Fruit fly (Drosophila melanogaster) whole organism, embryonic: ENCODE results near the gene CG33288.

Source experiments
- Atf6 ChIP-seq: fragments of 200-800 bp; sonication (Bioruptor generic); IDR thresholded peaks from 2 replicates; pipeline ENCODE4 v1.3.6; 2022; ENCODE audit warnings: missing biosample characterization, missing genetic modification characterization
- CG11085 ChIP-seq: fragments of 200-800 bp; sonication (Bioruptor generic); IDR thresholded peaks from 2 replicates; pipeline ENCODE4 v1.3.6; 2022; ENCODE audit warnings: missing biosample characterization, missing genetic modification characterization
- CG12659 ChIP-seq: fragments of 200-800 bp; sonication (Bioruptor generic); optimal IDR thresholded peaks from 3 replicates; lab custom pipeline; 2017; ENCODE audit warnings: mild to moderate bottlenecking, missing biosample characterization, missing genetic modification reagents, missing genetic modification characterization
- CG14667 ChIP-seq: fragments of 200-800 bp; sonication (Bioruptor generic); IDR thresholded peaks from 2 replicates; pipeline ENCODE4 v1.3.6; 2022; ENCODE audit warnings: missing biosample characterization, missing genetic modification characterization
- CG14710 ChIP-seq: fragments of 200-800 bp; sonication (Bioruptor generic); optimal IDR thresholded peaks from 3 replicates; lab custom pipeline; 2019; ENCODE audit warnings: missing biosample characterization, mild to moderate bottlenecking, missing genetic modification characterization, moderate library complexity
- CG17361 ChIP-seq: fragments of 200-800 bp; sonication (Bioruptor generic); IDR thresholded peaks from 3 replicates; pipeline ENCODE4 v1.3.6; 2022; ENCODE audit warnings: missing biosample characterization, missing genetic modification characterization
- CG17612 ChIP-seq: fragments of 200-800 bp; sonication (Bioruptor generic); IDR thresholded peaks from 2 replicates; pipeline ENCODE4 v1.3.6; 2022; ENCODE audit warnings: missing biosample characterization, missing genetic modification characterization
- CG2116 ChIP-seq: fragments of 200-800 bp; sonication (Bioruptor generic); optimal IDR thresholded peaks from 3 replicates; lab custom pipeline; 2018; ENCODE audit warnings: missing biosample characterization, mild to moderate bottlenecking, missing genetic modification characterization
- CG30431 ChIP-seq: fragments of 200-800 bp; sonication (Bioruptor generic); optimal IDR thresholded peaks from 2 replicates; lab custom pipeline; 2017; ENCODE audit warnings: missing biosample characterization, missing genetic modification characterization
- CG31224 ChIP-seq: fragments of 200-800 bp; sonication (Bioruptor generic); IDR thresholded peaks from 2 replicates; pipeline ENCODE4 v1.3.6; 2022; ENCODE audit warnings: missing biosample characterization, missing genetic modification characterization
- CG4707 ChIP-seq: fragments of 200-800 bp; sonication (Bioruptor generic); optimal IDR thresholded peaks from 2 replicates; lab custom pipeline; 2018; ENCODE audit warnings: missing biosample characterization, mild to moderate bottlenecking, missing genetic modification characterization, moderate library complexity
- CG6683 ChIP-seq: fragments of 200-800 bp; sonication (Bioruptor generic); optimal IDR thresholded peaks from 2 replicates; lab custom pipeline; 2017; ENCODE audit warnings: missing biosample characterization, mild to moderate bottlenecking, missing genetic modification characterization, missing genetic modification reagents
- CG7928 ChIP-seq: fragments of 200-800 bp; sonication (Bioruptor generic); optimal IDR thresholded peaks from 2 replicates; lab custom pipeline; 2017; ENCODE audit warnings: missing biosample characterization, mild to moderate bottlenecking, missing genetic modification characterization
- CG7963 ChIP-seq: fragments of 200-800 bp; sonication (Bioruptor generic); IDR thresholded peaks from 3 replicates; pipeline ENCODE4 v1.3.6; 2022; ENCODE audit warnings: missing biosample characterization, missing genetic modification characterization; ENCODE audit not compliant: partially characterized antibody
- CG8944 ChIP-seq: fragments of 200-800 bp; sonication (Bioruptor generic); optimal IDR thresholded peaks from 3 replicates; lab custom pipeline; 2016; ENCODE audit warnings: missing biosample characterization, missing genetic modification characterization
- CTCF ChIP-seq: fragments of 200-800 bp; sonication (Bioruptor generic); optimal IDR thresholded peaks from 2 replicates; lab custom pipeline; 2017; ENCODE audit warnings: missing biosample characterization, mild to moderate bottlenecking, missing genetic modification characterization, moderate library complexity
- Chrac-16 ChIP-seq: fragments of 200-800 bp; sonication (Bioruptor generic); optimal IDR thresholded peaks from 3 replicates; lab custom pipeline; 2016; ENCODE audit warnings: missing biosample characterization, missing genetic modification characterization
- Doc2 ChIP-seq: fragments of 200-800 bp; sonication (Bioruptor generic); IDR thresholded peaks from 2 replicates; pipeline ENCODE4 v1.3.6; 2022; ENCODE audit warnings: missing biosample characterization, missing genetic modification characterization
- Doc3 ChIP-seq: fragments of 200-800 bp; sonication (Bioruptor generic); IDR thresholded peaks from 3 replicates; pipeline ENCODE4 v1.3.6; 2022; ENCODE audit warnings: missing biosample characterization, missing genetic modification characterization; ENCODE audit not compliant: partially characterized antibody
- Fer1 ChIP-seq: fragments of 200-800 bp; sonication (Bioruptor generic); optimal IDR thresholded peaks from 2 replicates; lab custom pipeline; 2017; ENCODE audit warnings: missing biosample characterization, mild to moderate bottlenecking, missing genetic modification characterization
- Gsc ChIP-seq: fragments of 200-800 bp; sonication (Bioruptor generic); IDR thresholded peaks from 2 replicates; pipeline ENCODE4 v1.3.6; 2022; ENCODE audit warnings: missing biosample characterization, missing genetic modification characterization
- H15 ChIP-seq: fragments of 200-800 bp; sonication (Bioruptor generic); IDR thresholded peaks from 3 replicates; pipeline ENCODE4 v1.3.6; 2022; ENCODE audit warnings: missing biosample characterization, missing genetic modification characterization
- HLH54F ChIP-seq: fragments of 200-800 bp; sonication (Bioruptor generic); optimal IDR thresholded peaks from 3 replicates; lab custom pipeline; 2016; ENCODE audit warnings: missing biosample characterization, missing genetic modification characterization
- Hmr ChIP-seq: fragments of 200-800 bp; sonication (Bioruptor generic); optimal IDR thresholded peaks from 3 replicates; lab custom pipeline; 2017; ENCODE audit warnings: mild to moderate bottlenecking, missing biosample characterization, missing genetic modification reagents, missing genetic modification characterization
- Lpt ChIP-seq: fragments of >200 bp; optimal IDR thresholded peaks from 2 replicates; lab custom pipeline; 2018; ENCODE audit warnings: missing biosample characterization, missing genetic modification characterization
- Rfx ChIP-seq: fragments of 200-800 bp; sonication (Bioruptor generic); IDR thresholded peaks from 2 replicates; pipeline ENCODE4 v1.3.6; 2022; ENCODE audit warnings: missing biosample characterization, missing genetic modification characterization
- Six4 ChIP-seq: fragments of 200-800 bp; sonication (Bioruptor generic); optimal IDR thresholded peaks from 2 replicates; lab custom pipeline; 2016; ENCODE audit warnings: missing biosample characterization, missing genetic modification characterization
- bbx ChIP-seq: fragments of 200-800 bp; sonication (Bioruptor generic); IDR thresholded peaks from 2 replicates; pipeline ENCODE4 v1.3.6; 2022; ENCODE audit warnings: missing biosample characterization, missing genetic modification characterization; ENCODE audit not compliant: partially characterized antibody
- crp ChIP-seq, 2 experiments: fragments of 200-800 bp; sonication (Bioruptor generic); optimal IDR thresholded peaks; 2 replicates in 1 of 2; 3 replicates in 1 of 2; lab custom pipeline; 2017; ENCODE audit warnings: missing biosample characterization in 2 of 2, missing genetic modification characterization in 2 of 2, mild to moderate bottlenecking in 1 of 2, moderate library complexity in 1 of 2
- ems ChIP-seq: fragments of 200-800 bp; sonication (Bioruptor generic); optimal IDR thresholded peaks from 3 replicates; lab custom pipeline; 2016; ENCODE audit warnings: missing biosample characterization, missing genetic modification characterization
- fd3F ChIP-seq: fragments of 200-800 bp; sonication (Bioruptor generic); optimal IDR thresholded peaks from 2 replicates; lab custom pipeline; 2018; ENCODE audit warnings: missing biosample characterization, mild to moderate bottlenecking, missing genetic modification characterization, moderate library complexity
- grn ChIP-seq: fragments of 200-800 bp; sonication (Bioruptor generic); optimal IDR thresholded peaks from 3 replicates; lab custom pipeline; 2017; ENCODE audit warnings: missing biosample characterization, missing genetic modification characterization
- hb ChIP-seq: fragments of 200-800 bp; sonication (Bioruptor generic); IDR thresholded peaks from 3 replicates; pipeline ENCODE4 v1.3.6; 2022; ENCODE audit warnings: missing biosample characterization, missing genetic modification characterization; ENCODE audit not compliant: partially characterized antibody
- hbn ChIP-seq: fragments of 200-800 bp; sonication (Bioruptor generic); IDR thresholded peaks from 2 replicates; pipeline ENCODE4 v1.3.6; 2022; ENCODE audit warnings: missing biosample characterization, missing genetic modification characterization; ENCODE audit not compliant: partially characterized antibody
- her ChIP-seq: fragments of 200-800 bp; sonication (Bioruptor generic); optimal IDR thresholded peaks from 2 replicates; lab custom pipeline; 2016; ENCODE audit warnings: missing biosample characterization, missing genetic modification characterization
- hth ChIP-seq: fragments of >200 bp; optimal IDR thresholded peaks from 2 replicates; lab custom pipeline; 2017; ENCODE audit warnings: inconsistent platforms
- insv ChIP-seq, 2 experiments: fragments of 200-800 bp; sonication (Bioruptor generic); optimal IDR thresholded peaks; 3 replicates each; lab custom pipeline; 2016 to 2018; ENCODE audit warnings: missing biosample characterization in 2 of 2, missing genetic modification characterization in 2 of 2
- kay ChIP-seq: fragments of 200-800 bp; sonication (Bioruptor generic); optimal IDR thresholded peaks from 2 replicates; lab custom pipeline; 2016; ENCODE audit warnings: missing biosample characterization, missing genetic modification characterization
- luna ChIP-seq: fragments of 200-800 bp; sonication (Bioruptor generic); optimal IDR thresholded peaks from 2 replicates; lab custom pipeline; 2016; ENCODE audit warnings: missing biosample characterization, missing genetic modification characterization
- nerfin-1 ChIP-seq: fragments of 200-800 bp; sonication (Bioruptor generic); optimal IDR thresholded peaks from 3 replicates; lab custom pipeline; 2019; ENCODE audit warnings: missing biosample characterization, mild to moderate bottlenecking, missing genetic modification characterization, moderate library complexity
- p53 ChIP-seq: fragments of 200-800 bp; sonication (Bioruptor generic); optimal IDR thresholded peaks from 2 replicates; lab custom pipeline; 2016; ENCODE audit warnings: missing biosample characterization, missing genetic modification characterization
- pnt ChIP-seq: fragments of 200-800 bp; sonication (Bioruptor generic); optimal IDR thresholded peaks from 3 replicates; lab custom pipeline; 2016; ENCODE audit warnings: missing biosample characterization, missing genetic modification characterization
- pros ChIP-seq: fragments of 200-800 bp; sonication (Bioruptor generic); optimal IDR thresholded peaks from 3 replicates; lab custom pipeline; 2019; ENCODE audit warnings: missing biosample characterization, mild to moderate bottlenecking, missing genetic modification characterization, moderate library complexity
- sens ChIP-seq: fragments of 200-800 bp; sonication (Bioruptor generic); peaks from one replicate; lab custom pipeline; 2016; ENCODE audit warnings: missing biosample characterization, missing genetic modification characterization
- sna ChIP-seq: fragments of 200-800 bp; sonication (Bioruptor generic); IDR thresholded peaks from 2 replicates; pipeline ENCODE4 v1.3.6; 2022; ENCODE audit warnings: missing biosample characterization, missing genetic modification characterization; ENCODE audit not compliant: partially characterized antibody
- ssp ChIP-seq: fragments of 200-800 bp; sonication (Bioruptor generic); IDR thresholded peaks from 2 replicates; pipeline ENCODE4 v1.3.6; 2022; ENCODE audit warnings: missing biosample characterization, missing genetic modification characterization
- tio ChIP-seq: fragments of 200-800 bp; sonication (Bioruptor generic); optimal IDR thresholded peaks from 2 replicates; lab custom pipeline; 2017; ENCODE audit warnings: missing biosample characterization, missing genetic modification characterization, inconsistent platforms
- tll ChIP-seq, 2 experiments: fragments of 200-800 bp in 1 of 2; fragments of >200 bp in 1 of 2; sonication (Bioruptor generic) in 1 of 2; optimal IDR thresholded peaks; 2 replicates each; lab custom pipeline; 2017 to 2019; ENCODE audit warnings: missing biosample characterization in 2 of 2, missing genetic modification characterization in 2 of 2, mild to moderate bottlenecking in 1 of 2, moderate library complexity in 1 of 2
- tup ChIP-seq: fragments of 200-800 bp; sonication (Bioruptor generic); optimal IDR thresholded peaks from 2 replicates; lab custom pipeline; 2016; ENCODE audit warnings: missing biosample characterization, mild to moderate bottlenecking, missing genetic modification characterization, moderate library complexity
- wor ChIP-seq: fragments of 200-800 bp; sonication (Bioruptor generic); IDR thresholded peaks from 2 replicates; pipeline ENCODE4 v1.3.6; 2022; ENCODE audit warnings: missing biosample characterization, missing genetic modification characterization
- zfh2 ChIP-seq: fragments of 200-800 bp; sonication (Bioruptor generic); optimal IDR thresholded peaks from 2 replicates; lab custom pipeline; 2016; ENCODE audit warnings: missing biosample characterization, missing genetic modification characterization

CG33288 gene

DNA sequence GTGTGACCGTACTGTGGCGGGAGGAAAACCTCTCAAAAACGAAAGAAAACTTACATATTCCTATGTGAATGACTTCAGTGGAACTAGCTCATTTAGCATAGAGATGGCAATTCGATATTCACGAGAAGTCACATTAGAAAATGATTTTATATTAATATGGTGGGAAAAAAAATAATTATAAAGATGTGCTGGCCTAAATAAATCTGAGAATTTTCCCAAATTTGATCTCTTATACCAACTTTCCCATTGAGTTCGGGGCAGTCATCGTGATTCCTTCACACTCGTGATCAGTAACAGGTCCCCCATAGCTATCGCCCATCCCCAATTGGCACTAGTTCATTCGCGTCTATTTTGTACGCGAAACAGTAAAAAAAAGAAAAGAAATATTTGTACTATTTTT, 5.5 kb downstream of the CG33288 start, which contains the start of the genes barc and Aef1 (continued):
- TF ChIP-seq CG30431 (peak; percentile 77), her (GFP tag; lab: Kevin White, UChicago) (peak; percentile 40), Chrac-16 (GFP tag; lab: Kevin White, UChicago) (peak; percentile 94), CG6683 (GFP tag; lab: Kevin White, UChicago) (peak; percentile 22), kay (GFP tag; lab: Kevin White, UChicago) (peak; percentile 78), crp (GFP tag; optimal IDR thresholded peaks at IDR 0.05; lab: Kevin White, UChicago) (peak in 1 of 2 experiments; percentile 39), CG7963 (peak; percentile 74), Fer1 (GFP tag; lab: Kevin White, UChicago) (peak; percentile 72), Rfx (GFP tag; lab: Robert Waterston, UW) (peak; percentile 93), Doc3 (peak; percentile 88), CTCF (GFP tag; lab: Kevin White, UChicago) (peak; percentile 0), CG14710 (tag; lab: Kevin White, UChicago) (peak; percentile 90), sens (peak; percentile 97), tup (GFP tag; lab: Kevin White, UChicago) (peak; percentile 62), grn (no peak), bbx (peak; percentile 46; the same call in 1 of the 2 replicates), zfh2 (GFP tag; lab: Kevin White, UChicago) (peak; percentile 89), CG17612 (GFP tag; lab: Robert Waterston, UW) (peak; percentile 65), CG7928 (peak; percentile 63), Six4 (peak; percentile 72), CG14667 (GFP tag; lab: Robert Waterston, UW) (peak; percentile 85), Hmr (peak; percentile 87), HLH54F (GFP tag; lab: Kevin White, UChicago) (peak; percentile 87), hth (no peak), sna (GFP tag; lab: Robert Waterston, UW) (peak; percentile 86), H15 (GFP tag; lab: Robert Waterston, UW) (peak; percentile 81; the same call in 2 of the 3 replicates), pnt (GFP tag; lab: Kevin White, UChicago) (peak; percentile 91), ems (GFP tag; lab: Kevin White, UChicago) (peak; percentile 77), CG17361 (peak; percentile 94; the same call in 2 of the 3 replicates), tio (GFP tag; lab: Kevin White, UChicago) (peak; percentile 81), Doc2 (GFP tag; lab: Robert Waterston, UW) (peak; percentile 45; the same call in 1 of the 2 replicates), nerfin-1 (peak; percentile 97), hb (GFP tag; lab: Robert Waterston, UW) (peak; percentile 88), luna (GFP tag; lab: Kevin White, UChicago) (peak; percentile 55), Atf6 (GFP tag; lab: Robert Waterston, UW) (peak; percentile 70), p53 (peak; percentile 78), insv (GFP tag; optimal IDR thresholded peaks at IDR 0.05; lab: Kevin White, UChicago) (peak in 1 of 2 experiments; percentile 25), wor (GFP tag; lab: Robert Waterston, UW) (peak; percentile 82), fd3F (peak; percentile 80), Gsc (GFP tag; lab: Robert Waterston, UW) (no peak), pros (GFP tag; lab: Kevin White, UChicago) (no peak), CG4707 (GFP tag; lab: Kevin White, UChicago) (no peak), hbn (peak; percentile 80), CG31224 (peak; percentile 80), CG12659 (GFP tag; lab: Kevin White, UChicago) (peak; percentile 89), CG2116 (GFP tag; lab: Kevin White, UChicago) (peak; percentile 63), CG11085 (peak; percentile 84), ssp (peak; percentile 86), tll (GFP tag; optimal IDR thresholded peaks at IDR 0.05; lab: Kevin White, UChicago) (peak; percentile 87 to 93), CG8944 (GFP tag; lab: Kevin White, UChicago) (peak; percentile 86), Lpt (no peak)
